Worm (Caenorhabditis elegans): ENCODE measurements around the gene kbp-3.

kbp-3 gene

ce11 chrII:14413035-14413525 is 23.2 kb upstream of the kbp-3 start, which contains the start of gene exl-1:
exl-1 (minus strand) TSS chrII:14413475.
- TF ChIP-seq K02D7.2 (tag; optimal IDR thresholded peaks at IDR 0.05) (no peak), ceh-34 (tag; optimal IDR thresholded peaks at IDR 0.05) (no peak), hlh-6 (tag; optimal IDR thresholded peaks at IDR 0.05) (no peak), Y22D7AL.16 (tag; optimal IDR thresholded peaks at IDR 0.05) (no peak), pag-3 (tag; optimal IDR thresholded peaks at IDR 0.05; ENCODE audit: borderline replicate concordance) (no peak), fkh-10 (GFP tag; optimal IDR thresholded peaks at IDR 0.05) (no peak), dve-1 (tag; optimal IDR thresholded peaks at IDR 0.05) (no peak), nhr-11 (tag; optimal IDR thresholded peaks at IDR 0.05) (no peak), ceh-30 (tag; optimal IDR thresholded peaks at IDR 0.05) (no peak), ceh-48 (tag; optimal IDR thresholded peaks at IDR 0.05) (no peak), ahr-1 (tag; optimal IDR thresholded peaks at IDR 0.05) (no peak), ceh-22 (tag; optimal IDR thresholded peaks at IDR 0.05) (no peak), nfya-1 (tag; optimal IDR thresholded peaks at IDR 0.05) (no peak), unc-86 (tag; optimal IDR thresholded peaks at IDR 0.05) (no peak), unc-42 (tag; optimal IDR thresholded peaks at IDR 0.05) (no peak), elt-2 (tag; optimal IDR thresholded peaks at IDR 0.05) (no peak), C38D4.7 (GFP tag; optimal IDR thresholded peaks at IDR 0.05) (no peak), fax-1 (tag; optimal IDR thresholded peaks at IDR 0.05) (no peak), ttx-3 (tag; optimal IDR thresholded peaks at IDR 0.05) (no peak)

- TF ChIP-seq lin-11 (tag; optimal IDR thresholded peaks at IDR 0.05): no peak
- TF ChIP-seq hlh-15 (tag; optimal IDR thresholded peaks at IDR 0.05): no peak
- TF ChIP-seq sox-2 (GFP tag; IDR thresholded peaks at IDR 0.05): no peak
- TF ChIP-seq nhr-11 (tag; optimal IDR thresholded peaks at IDR 0.05): no peak
- TF ChIP-seq unc-55 (GFP tag; optimal IDR thresholded peaks at IDR 0.05): no peak
- no peak for TF ChIP-seq che-1 (tag; optimal IDR thresholded peaks at IDR 0.05)
- no peak for TF ChIP-seq ttx-3 (tag; optimal IDR thresholded peaks at IDR 0.05)
These were observed 20.9 kb upstream of the kbp-3 start, which contains the start of gene dsb-2 for ce11 chrII:14410768-14411167. dsb-2 (plus strand) TSS chrII:14411095.

- no peak for TF ChIP-seq sox-4 (tag; optimal IDR thresholded peaks at IDR 0.05)
- no peak for TF ChIP-seq ztf-16 (tag; optimal IDR thresholded peaks at IDR 0.05)
- TF ChIP-seq ceh-14 (tag; optimal IDR thresholded peaks at IDR 0.05): no peak
- TF ChIP-seq ceh-31 (tag; optimal IDR thresholded peaks at IDR 0.05): no peak
These were observed 18.4 kb upstream of the kbp-3 start, which contains the start of gene F26H11.4 for ce11 chrII:14408312-14408711. F26H11.4 (plus strand) TSS chrII:14408612.

- TF ChIP-seq ceh-30 (tag; optimal IDR thresholded peaks at IDR 0.05) (peak; percentile 66), syd-9 (tag; optimal IDR thresholded peaks at IDR 0.05) (no peak), tbx-2 (tag; optimal IDR thresholded peaks at IDR 0.05) (peak; percentile 5), pat-9 (tag; optimal IDR thresholded peaks at IDR 0.05) (no peak), C38D4.7 (GFP tag; optimal IDR thresholded peaks at IDR 0.05) (no peak), dmd-4 (tag; optimal IDR thresholded peaks at IDR 0.05; ENCODE audit: borderline replicate concordance) (peak; percentile 4), ceh-24 (tag; optimal IDR thresholded peaks at IDR 0.05) (peak; percentile 32), ref-2 (tag; optimal IDR thresholded peaks at IDR 0.05) (no peak), ceh-18 (tag; optimal IDR thresholded peaks at IDR 0.05) (no peak), ceh-31 (tag; optimal IDR thresholded peaks at IDR 0.05) (peak; percentile 2), ama-1 (optimal IDR thresholded peaks at IDR 0.05) (peak; percentile 28)
These were observed 17.7 kb upstream of the kbp-3 start for ce11 chrII:14407332-14408270.
